Worm (Caenorhabditis elegans): ENCODE measurements around the gene phf-10.

ce11 chrV:342346-342745, 31.0 kb upstream of the phf-10 start:
- TF ChIP-seq ceh-9 (tag; optimal IDR thresholded peaks at IDR 0.05) (no peak), elt-2 (tag; optimal IDR thresholded peaks at IDR 0.05) (no peak), pag-3 (tag; optimal IDR thresholded peaks at IDR 0.05; ENCODE audit: borderline replicate concordance) (no peak), unc-3 (GFP tag; conservative IDR thresholded peaks at IDR 0.05) (no peak), unc-3 (tag; optimal IDR thresholded peaks at IDR 0.05) (no peak)

All from whole organism, late embryonic.